Worm (Caenorhabditis elegans) whole organism, L1 larva: ENCODE data around the gene C03B1.17.

Experiments used
- ama-1 ChIP-seq: fragments of 150-350 bp; optimal IDR thresholded peaks from 2 replicates; lab custom pipeline; 2014
- efl-1 ChIP-seq, 4 experiments: fragments of 150-350 bp; optimal IDR thresholded peaks in 3 of 4; peaks in 1 of 4; 1 replicate in 1 of 4; 2 replicates in 3 of 4; lab custom pipeline; 2014; ENCODE audit warnings: missing biosample characterization in 2 of 4, missing genetic modification characterization in 2 of 4, missing genetic modification reagents in 2 of 4
- elt-2 ChIP-seq: sonication (generic microtip); optimal IDR thresholded peaks from 2 replicates; lab custom pipeline; 2016; ENCODE audit warnings: missing genetic modification characterization, mild to moderate bottlenecking, inconsistent platforms, missing compliant biosample characterization, missing genetic modification reagents
- fos-1 ChIP-seq: fragments of 150-350 bp; optimal IDR thresholded peaks from 2 replicates; lab custom pipeline; 2014; ENCODE audit warnings: missing biosample characterization, missing genetic modification characterization
- lin-13 ChIP-seq: fragments of 150-350 bp; optimal IDR thresholded peaks from 2 replicates; lab custom pipeline; 2014; ENCODE audit warnings: missing biosample characterization, missing genetic modification reagents, missing genetic modification characterization
- lsy-2 ChIP-seq, 2 experiments: fragments of 150-350 bp; optimal IDR thresholded peaks; 2 replicates each; lab custom pipeline; 2014; ENCODE audit warnings: missing biosample characterization in 2 of 2, missing genetic modification characterization in 2 of 2
- nhr-11 ChIP-seq: fragments of 150-350 bp; optimal IDR thresholded peaks from 2 replicates; lab custom pipeline; 2014; ENCODE audit warnings: missing biosample characterization, missing genetic modification characterization
- nhr-237 ChIP-seq: fragments of 150-350 bp; optimal IDR thresholded peaks from 2 replicates; lab custom pipeline; 2014; ENCODE audit warnings: missing biosample characterization, missing genetic modification characterization
- nhr-28 ChIP-seq: fragments of 150-350 bp; optimal IDR thresholded peaks from 2 replicates; lab custom pipeline; 2014; ENCODE audit warnings: missing biosample characterization, missing genetic modification characterization
- nhr-90 ChIP-seq: sonication (generic microtip); optimal IDR thresholded peaks from 2 replicates; lab custom pipeline; 2016; ENCODE audit warnings: mild to moderate bottlenecking, missing genetic modification characterization, missing compliant biosample characterization; ENCODE audit not compliant: poor library complexity
- pag-3 ChIP-seq: sonication (generic microtip); optimal IDR thresholded peaks from 2 replicates; lab custom pipeline; 2017; ENCODE audit warnings: missing genetic modification characterization, mild to moderate bottlenecking, missing compliant biosample characterization, antibody characterized with exemption, borderline replicate concordance; ENCODE audit not compliant: insufficient read depth
- tbx-2 ChIP-seq: sonication (generic microtip); optimal IDR thresholded peaks from 2 replicates; lab custom pipeline; 2016; ENCODE audit warnings: missing genetic modification characterization, missing compliant biosample characterization

- no peak for TF ChIP-seq nhr-28
- TF ChIP-seq elt-2 (tag; lab: Kevin White, UChicago): no peak
- TF ChIP-seq lsy-2 (tag; optimal IDR thresholded peaks at IDR 0.05; lab: Kevin White, UChicago): no peak
- TF ChIP-seq lin-13 (GFP tag; lab: Kevin White, UChicago): no peak
- TF ChIP-seq tbx-2 (tag; lab: Kevin White, UChicago): no peak
- TF ChIP-seq pag-3 (tag; lab: Kevin White, UChicago): no peak
- TF ChIP-seq nhr-11 (tag; lab: Kevin White, UChicago): no peak
- no peak for TF ChIP-seq nhr-90 (tag; lab: Kevin White, UChicago)
- no peak for TF ChIP-seq nhr-237 (tag; lab: Kevin White, UChicago)
- TF ChIP-seq fos-1 (tag; lab: Kevin White, UChicago): no peak
- no peak for TF ChIP-seq efl-1 (optimal IDR thresholded peaks at IDR 0.05; lab: Kevin White, UChicago)
- no peak for TF ChIP-seq efl-1 (GFP tag; optimal IDR thresholded peaks at IDR 0.05 in 1 of 2; lab: Kevin White, UChicago)
- no peak for TF ChIP-seq ama-1
These were observed 32.5 kb downstream of the C03B1.17 start for ce11 chrX:6405905-6406304.
